Worm (Caenorhabditis elegans): Measurements from ENCODE around the gene fbxa-60.

- peak in 1 of 2 experiments; percentile 15 for TF ChIP-seq mdl-1 (tag; optimal IDR thresholded peaks at IDR 0.05)
- no peak for TF ChIP-seq zag-1 (tag; optimal IDR thresholded peaks at IDR 0.05)
- TF ChIP-seq mep-1 (tag; optimal IDR thresholded peaks at IDR 0.05) = no peak
- TF ChIP-seq egl-27 (tag; optimal IDR thresholded peaks at IDR 0.05) = peak in 1 of 2 experiments; percentile 4
- TF ChIP-seq nhr-19 (GFP tag; conservative IDR thresholded peaks at IDR 0.05) = peak; percentile 11; the same call in 1 of the 2 replicates
Measured at ce11 chrIII:981960-982359, 35.9 kb upstream of the fbxa-60 start.

Measured in whole organism, L1 larva.